Fruit fly (Drosophila melanogaster) whole organism, embryonic: ENCODE data around the gene nol.

Experiments used
- CG10267 ChIP-seq: fragments of 200-800 bp; sonication (Bioruptor generic); optimal IDR thresholded peaks from 2 replicates; lab custom pipeline; 2018; ENCODE audit warnings: missing biosample characterization, mild to moderate bottlenecking, missing genetic modification characterization, moderate library complexity
- CG10654 ChIP-seq: fragments of 200-800 bp; sonication (Bioruptor generic); optimal IDR thresholded peaks from 2 replicates; lab custom pipeline; 2016; ENCODE audit warnings: missing biosample characterization, missing genetic modification characterization
- CG11093 ChIP-seq: fragments of 200-800 bp; sonication (Bioruptor generic); IDR thresholded peaks from 3 replicates; pipeline ENCODE4 v1.3.6; 2022; ENCODE audit warnings: missing biosample characterization, missing genetic modification characterization
- CG11560 ChIP-seq: fragments of 200-800 bp; sonication (Bioruptor generic); IDR thresholded peaks from 3 replicates; pipeline ENCODE4 v1.3.6; 2022; ENCODE audit warnings: missing biosample characterization, missing genetic modification characterization
- CG12942 ChIP-seq: fragments of 200-800 bp; sonication (Bioruptor generic); optimal IDR thresholded peaks from 3 replicates; lab custom pipeline; 2016; ENCODE audit warnings: missing biosample characterization, missing genetic modification characterization
- CG15479 ChIP-seq: fragments of 200-800 bp; sonication (Bioruptor generic); optimal IDR thresholded peaks from 3 replicates; lab custom pipeline; 2019; ENCODE audit warnings: missing biosample characterization, mild to moderate bottlenecking, missing genetic modification characterization, moderate library complexity
- CG16813 ChIP-seq: fragments of 200-800 bp; sonication (Bioruptor generic); IDR thresholded peaks from 3 replicates; pipeline ENCODE4 v1.3.6; 2022; ENCODE audit warnings: missing biosample characterization, missing genetic modification characterization; ENCODE audit not compliant: partially characterized antibody
- CG17829 ChIP-seq: fragments of 200-800 bp; optimal IDR thresholded peaks from 2 replicates; lab custom pipeline; 2019; ENCODE audit warnings: missing biosample characterization, mild to moderate bottlenecking, missing genetic modification characterization, moderate library complexity
- CG18011 ChIP-seq: fragments of 200-800 bp; sonication (Bioruptor generic); optimal IDR thresholded peaks from 2 replicates; lab custom pipeline; 2017; ENCODE audit warnings: missing biosample characterization, missing genetic modification characterization, mild to moderate bottlenecking, moderate library complexity, missing genotype
- CG34422 ChIP-seq: fragments of 200-800 bp; sonication (Bioruptor generic); IDR thresholded peaks from 3 replicates; pipeline ENCODE4 v1.3.6; 2022; ENCODE audit warnings: missing biosample characterization, missing genetic modification characterization
- CG7357 ChIP-seq: fragments of 200-800 bp; sonication (Bioruptor generic); IDR thresholded peaks from 3 replicates; pipeline ENCODE4 v1.3.6; 2022; ENCODE audit warnings: missing biosample characterization, missing genetic modification characterization
- CG8388 ChIP-seq: fragments of 200-800 bp; sonication (Bioruptor generic); optimal IDR thresholded peaks from 2 replicates; lab custom pipeline; 2019; ENCODE audit warnings: missing biosample characterization, mild to moderate bottlenecking, missing genetic modification characterization, moderate library complexity
- CG9797 ChIP-seq: fragments of 200-800 bp; sonication (Bioruptor generic); optimal IDR thresholded peaks from 3 replicates; lab custom pipeline; 2018; ENCODE audit warnings: missing biosample characterization, mild to moderate bottlenecking, missing genetic modification characterization
- Dref ChIP-seq: fragments of 200-800 bp; sonication (Bioruptor generic); IDR thresholded peaks from 2 replicates; pipeline ENCODE4 v1.3.6; 2022; ENCODE audit warnings: missing biosample characterization, missing genetic modification characterization
- Eip74EF ChIP-seq, 2 experiments: fragments of 200-800 bp in 1 of 2; fragments of >200 bp in 1 of 2; sonication (Bioruptor generic) in 1 of 2; optimal IDR thresholded peaks; 2 replicates each; lab custom pipeline; 2017 to 2019; ENCODE audit warnings: missing biosample characterization in 2 of 2, missing genetic modification characterization in 2 of 2, mild to moderate bottlenecking in 1 of 2, moderate library complexity in 1 of 2
- Fer2 ChIP-seq: fragments of 200-800 bp; sonication (Bioruptor generic); optimal IDR thresholded peaks from 2 replicates; lab custom pipeline; 2018; ENCODE audit warnings: missing biosample characterization, mild to moderate bottlenecking, missing genetic modification characterization, moderate library complexity
- HLH3B ChIP-seq: fragments of 200-800 bp; sonication (Bioruptor generic); IDR thresholded peaks from 2 replicates; pipeline ENCODE4 v1.3.6; 2022; ENCODE audit warnings: missing biosample characterization, missing genetic modification characterization
- HmgD ChIP-seq: fragments of 200-800 bp; sonication (Bioruptor generic); optimal IDR thresholded peaks from 3 replicates; lab custom pipeline; 2016; ENCODE audit warnings: missing biosample characterization, missing genetic modification characterization
- Hsf ChIP-seq: fragments of 200-800 bp; sonication (Bioruptor generic); optimal IDR thresholded peaks from 3 replicates; lab custom pipeline; 2016; ENCODE audit warnings: missing biosample characterization, missing genetic modification characterization
- Optix ChIP-seq: fragments of 200-800 bp; sonication (Bioruptor generic); IDR thresholded peaks from 3 replicates; pipeline ENCODE4 v1.3.6; 2022; ENCODE audit warnings: missing biosample characterization, missing genetic modification characterization
- Xbp1 ChIP-seq: fragments of 200-800 bp; sonication (Bioruptor generic); optimal IDR thresholded peaks from 3 replicates; lab custom pipeline; 2016; ENCODE audit warnings: missing biosample characterization, mild to moderate bottlenecking, missing genetic modification characterization
- abd-A ChIP-seq: fragments of 200-800 bp; sonication (Bioruptor generic); optimal IDR thresholded peaks from 3 replicates; lab custom pipeline; 2019; ENCODE audit warnings: missing biosample characterization, mild to moderate bottlenecking, missing genetic modification characterization, moderate library complexity
- az2 ChIP-seq: fragments of 200-800 bp; sonication (Bioruptor generic); optimal IDR thresholded peaks from 3 replicates; lab custom pipeline; 2016; ENCODE audit warnings: missing biosample characterization, missing genetic modification characterization
- bigmax ChIP-seq: fragments of 200-800 bp; sonication (Bioruptor generic); optimal IDR thresholded peaks from 2 replicates; lab custom pipeline; 2018; ENCODE audit warnings: missing biosample characterization, mild to moderate bottlenecking, missing genetic modification characterization
- cwo ChIP-seq: fragments of 200-800 bp; sonication (Bioruptor generic); optimal IDR thresholded peaks from 3 replicates; lab custom pipeline; 2017; ENCODE audit warnings: missing biosample characterization, missing genetic modification characterization, mild to moderate bottlenecking, moderate library complexity, missing genetic modification reagents
- danr ChIP-seq: fragments of 200-800 bp; sonication (Bioruptor generic); IDR thresholded peaks from 2 replicates; pipeline ENCODE4 v1.3.6; 2022; ENCODE audit warnings: missing biosample characterization, missing genetic modification characterization
- dimm ChIP-seq: fragments of 200-800 bp; sonication (Bioruptor generic); IDR thresholded peaks from 2 replicates; pipeline ENCODE4 v1.3.6; 2022; ENCODE audit warnings: missing biosample characterization, missing genetic modification characterization
- fd96Cb ChIP-seq: fragments of 200-800 bp; sonication (Bioruptor generic); optimal IDR thresholded peaks from 2 replicates; lab custom pipeline; 2018; ENCODE audit warnings: missing biosample characterization, mild to moderate bottlenecking, missing genetic modification characterization, moderate library complexity
- ftz-f1 ChIP-seq: fragments of 200-800 bp; sonication (Bioruptor generic); optimal IDR thresholded peaks from 2 replicates; lab custom pipeline; 2016; ENCODE audit warnings: missing biosample characterization, missing genetic modification characterization
- gt ChIP-seq: fragments of 200-800 bp; sonication (Bioruptor generic); IDR thresholded peaks from 2 replicates; pipeline ENCODE4 v1.3.6; 2022; ENCODE audit warnings: missing biosample characterization, missing genetic modification characterization
- hb ChIP-seq: fragments of 200-800 bp; sonication (Bioruptor generic); IDR thresholded peaks from 3 replicates; pipeline ENCODE4 v1.3.6; 2022; ENCODE audit warnings: missing biosample characterization, missing genetic modification characterization; ENCODE audit not compliant: partially characterized antibody
- her ChIP-seq: fragments of 200-800 bp; sonication (Bioruptor generic); optimal IDR thresholded peaks from 2 replicates; lab custom pipeline; 2016; ENCODE audit warnings: missing biosample characterization, missing genetic modification characterization
- klu ChIP-seq: fragments of 200-800 bp; sonication (Bioruptor generic); IDR thresholded peaks from 2 replicates; pipeline ENCODE4 v1.3.6; 2022; ENCODE audit warnings: missing biosample characterization, missing genetic modification characterization
- oc ChIP-seq: fragments of 200-800 bp; sonication (Bioruptor generic); optimal IDR thresholded peaks from 2 replicates; lab custom pipeline; 2018; ENCODE audit warnings: missing biosample characterization, mild to moderate bottlenecking, missing genetic modification characterization, moderate library complexity
- pita ChIP-seq: fragments of 200-800 bp; sonication (Bioruptor generic); optimal IDR thresholded peaks from 2 replicates; lab custom pipeline; 2017; ENCODE audit warnings: missing biosample characterization, mild to moderate bottlenecking, missing genetic modification characterization
- pum ChIP-seq: fragments of 200-800 bp; sonication (Bioruptor generic); optimal IDR thresholded peaks from 2 replicates; lab custom pipeline; 2016; ENCODE audit warnings: missing biosample characterization, missing genetic modification characterization
- salm ChIP-seq: fragments of 200-800 bp; sonication (Bioruptor generic); optimal IDR thresholded peaks from 2 replicates; lab custom pipeline; 2018; ENCODE audit warnings: missing biosample characterization, mild to moderate bottlenecking, missing genetic modification characterization
- sima ChIP-seq: fragments of 200-800 bp; sonication (Bioruptor generic); optimal IDR thresholded peaks from 2 replicates; lab custom pipeline; 2016; ENCODE audit warnings: missing biosample characterization, missing genetic modification characterization
- slp2 ChIP-seq: fragments of 200-800 bp; sonication (Bioruptor generic); optimal IDR thresholded peaks from 2 replicates; lab custom pipeline; 2016; ENCODE audit warnings: missing biosample characterization, missing genetic modification characterization
- so ChIP-seq: fragments of 200-800 bp; sonication (Bioruptor generic); IDR thresholded peaks from 3 replicates; pipeline ENCODE4 v1.3.6; 2022; ENCODE audit warnings: missing biosample characterization, missing genetic modification characterization
- tx ChIP-seq: fragments of 200-800 bp; sonication (Bioruptor generic); optimal IDR thresholded peaks from 2 replicates; lab custom pipeline; 2016; ENCODE audit warnings: missing biosample characterization, missing genetic modification characterization
- wdn ChIP-seq: fragments of 200-800 bp; sonication (Bioruptor generic); IDR thresholded peaks from 2 replicates; pipeline ENCODE4 v1.3.6; 2022; ENCODE audit warnings: missing biosample characterization, missing genetic modification characterization
- wek ChIP-seq: fragments of 200-800 bp; sonication (Bioruptor generic); optimal IDR thresholded peaks from 3 replicates; lab custom pipeline; 2018; ENCODE audit warnings: missing biosample characterization, mild to moderate bottlenecking, missing genetic modification characterization, moderate library complexity

The nol gene

dm6 chr3L:11097982-11098663, 32.5 kb upstream of the nol start, which contains the start of the genes Irbp18 and APP-BP1 (continued):
- TF ChIP-seq danr (peak; percentile 81), wek (GFP tag; lab: Kevin White, UChicago) (peak; percentile 70), Optix (peak; percentile 85), az2 (GFP tag; lab: Kevin White, UChicago) (peak; percentile 96), abd-A (tag; lab: Kevin White, UChicago) (no peak), CG10654 (GFP tag; lab: Kevin White, UChicago) (peak; percentile 93), CG16813 (no peak), CG11560 (tag; lab: Robert Waterston, UW) (peak; percentile 59; the same call in 1 of the 3 replicates), salm (tag; lab: Kevin White, UChicago) (peak; percentile 78), CG12942 (peak; percentile 90), ftz-f1 (GFP tag; lab: Kevin White, UChicago) (peak; percentile 16), tx (GFP tag; lab: Kevin White, UChicago) (peak; percentile 92), hb (GFP tag; lab: Robert Waterston, UW) (no peak), CG17829 (tag; lab: Kevin White, UChicago) (peak; percentile 91), CG15479 (peak; percentile 73), CG10267 (tag; lab: Kevin White, UChicago) (peak; percentile 98), wdn (peak; percentile 87), her (GFP tag; lab: Kevin White, UChicago) (peak; percentile 88), klu (GFP tag; lab: Robert Waterston, UW) (peak; percentile 80; the same call in 1 of the 2 replicates), CG18011 (GFP tag; lab: Kevin White, UChicago) (peak; percentile 88), pita (no peak), pum (GFP tag; lab: Kevin White, UChicago) (peak; percentile 93), sima (GFP tag; lab: Kevin White, UChicago) (peak; percentile 41), Eip74EF (GFP tag; optimal IDR thresholded peaks at IDR 0.05; lab: Kevin White, UChicago) (peak in 1 of 2 experiments; percentile 84), dimm (peak; percentile 59; the same call in 1 of the 2 replicates), CG11093 (GFP tag; lab: Robert Waterston, UW) (peak; percentile 71; the same call in 1 of the 3 replicates), gt (peak; percentile 45; the same call in 1 of the 2 replicates), CG9797 (peak; percentile 25), CG8388 (GFP tag; lab: Kevin White, UChicago) (peak; percentile 91), CG7357 (GFP tag; lab: Robert Waterston, UW) (peak; percentile 66; the same call in 2 of the 3 replicates), Dref (GFP tag; lab: Robert Waterston, UW) (no peak), CG34422 (GFP tag; lab: Robert Waterston, UW) (peak; percentile 87), so (peak; percentile 91), Fer2 (peak; percentile 80), slp2 (GFP tag; lab: Kevin White, UChicago) (peak; percentile 95), bigmax (GFP tag; lab: Kevin White, UChicago) (no peak), Xbp1 (GFP tag; lab: Kevin White, UChicago) (peak; percentile 96), Hsf (peak; percentile 97), HLH3B (GFP tag; lab: Robert Waterston, UW) (peak; percentile 75), oc (peak; percentile 76), HmgD (GFP tag; lab: Kevin White, UChicago) (peak; percentile 61), fd96Cb (peak; percentile 89), cwo (GFP tag; lab: Kevin White, UChicago) (peak; percentile 90)
